Worm (Caenorhabditis elegans) whole organism, L4 larva: Measurements from ENCODE around the gene lrpc-1.
A peak's percentile ranks its signal among the peaks of the same experiment; 100 is the strongest.

Experiments
- R02D3.7 ChIP-seq: fragments of 150-350 bp; sonication (generic microtip); optimal IDR thresholded peaks from 3 replicates; lab custom pipeline; 2014; ENCODE audit warnings: missing biosample characterization, missing genetic modification characterization
- T26A8.4 ChIP-seq: fragments of 200-800 bp; sonication (Bioruptor generic); IDR thresholded peaks from 2 replicates; pipeline ENCODE4 v1.3.6; 2022; ENCODE audit warnings: missing genetic modification characterization, missing compliant biosample characterization
- Y105C5A.15 ChIP-seq: fragments of 200-800 bp; sonication (Bioruptor generic); IDR thresholded peaks from 2 replicates; pipeline ENCODE4 v1.3.6; 2022; ENCODE audit warnings: missing genetic modification characterization, missing compliant biosample characterization
- Y48G9A.11 ChIP-seq: fragments of 200-800 bp; sonication (Bioruptor generic); IDR thresholded peaks from 2 replicates; pipeline ENCODE4 v1.3.6; 2022; ENCODE audit warnings: missing genetic modification reagents, missing genetic modification characterization, missing compliant biosample characterization
- ZK337.2 ChIP-seq: fragments of 200-800 bp; sonication (Bioruptor generic); IDR thresholded peaks from 2 replicates; pipeline ENCODE4 v1.3.6; 2022; ENCODE audit warnings: missing genetic modification reagents, missing genetic modification characterization, missing compliant biosample characterization
- aha-1 ChIP-seq: fragments of 150-350 bp; peaks from one replicate; lab custom pipeline; 2014; ENCODE audit warnings: missing biosample characterization, missing genetic modification characterization
- aly-2 ChIP-seq: sonication (generic microtip); optimal IDR thresholded peaks from 2 replicates; lab custom pipeline; 2018; ENCODE audit warnings: missing biosample characterization, missing genetic modification characterization
- ama-1 ChIP-seq: fragments of 150-350 bp; optimal IDR thresholded peaks from 2 replicates; lab custom pipeline; 2014; ENCODE audit warnings: inconsistent platforms, mixed read lengths
- ceh-20 ChIP-seq: fragments of 200-800 bp; sonication (Bioruptor generic); IDR thresholded peaks from 2 replicates; pipeline ENCODE4 v1.3.6; 2022; ENCODE audit warnings: missing genetic modification reagents, missing genetic modification characterization, missing compliant biosample characterization
- ceh-32 ChIP-seq: sonication (generic microtip); optimal IDR thresholded peaks from 2 replicates; lab custom pipeline; 2016; ENCODE audit warnings: mild to moderate bottlenecking, missing genetic modification characterization, missing compliant biosample characterization; ENCODE audit not compliant: poor library complexity
- ceh-44 ChIP-seq: fragments of 200-800 bp; sonication (Bioruptor generic); IDR thresholded peaks from 2 replicates; pipeline ENCODE4 v1.3.6; 2022; ENCODE audit warnings: missing genetic modification reagents, missing genetic modification characterization, missing compliant biosample characterization
- ceh-82 ChIP-seq: sonication (generic microtip); optimal IDR thresholded peaks from 2 replicates; lab custom pipeline; 2017; ENCODE audit warnings: missing biosample characterization, missing genetic modification characterization
- cey-2 ChIP-seq: sonication (generic microtip); optimal IDR thresholded peaks from 3 replicates; lab custom pipeline; 2017; ENCODE audit warnings: missing genetic modification characterization, mild to moderate bottlenecking, missing compliant biosample characterization, antibody characterized with exemption, borderline replicate concordance; ENCODE audit not compliant: insufficient read depth
- ctbp-1 ChIP-seq: fragments of 200-800 bp; sonication (Bioruptor generic); IDR thresholded peaks from 2 replicates; pipeline ENCODE4 v1.3.6; 2022; ENCODE audit warnings: missing genetic modification reagents, missing genetic modification characterization, missing compliant biosample characterization
- daf-12 ChIP-seq: fragments of 150-350 bp; optimal IDR thresholded peaks from 2 replicates; lab custom pipeline; 2014; ENCODE audit warnings: missing biosample characterization, missing genetic modification reagents, missing genetic modification characterization
- dmd-6 ChIP-seq: fragments of 200-800 bp; sonication (Bioruptor generic); IDR thresholded peaks from 2 replicates; pipeline ENCODE4 v1.3.6; 2022; ENCODE audit warnings: missing genetic modification reagents, missing genetic modification characterization, missing compliant biosample characterization
- dmd-9 ChIP-seq: fragments of 200-800 bp; sonication (Bioruptor generic); IDR thresholded peaks from 2 replicates; pipeline ENCODE4 v1.3.6; 2022; ENCODE audit warnings: missing genetic modification reagents, missing genetic modification characterization, missing compliant biosample characterization
- dpl-1 ChIP-seq: fragments of 150-350 bp; optimal IDR thresholded peaks from 2 replicates; lab custom pipeline; 2014; ENCODE audit warnings: missing biosample characterization, missing genetic modification reagents, missing genetic modification characterization
- duxl-1 ChIP-seq: sonication (generic microtip); optimal IDR thresholded peaks from 2 replicates; lab custom pipeline; 2016; ENCODE audit warnings: mild to moderate bottlenecking, missing genetic modification characterization, moderate library complexity, missing compliant biosample characterization; ENCODE audit not compliant: poor library complexity
- dve-1 ChIP-seq: sonication (generic microtip); optimal IDR thresholded peaks from 2 replicates; lab custom pipeline; 2017; ENCODE audit warnings: antibody characterized with exemption, mild to moderate bottlenecking, missing genetic modification characterization, missing compliant biosample characterization; ENCODE audit not compliant: insufficient read depth
- egl-43 ChIP-seq: fragments of 200-800 bp; sonication (Bioruptor generic); IDR thresholded peaks from 2 replicates; pipeline ENCODE4 v1.3.6; 2022; ENCODE audit warnings: missing genetic modification reagents, missing genetic modification characterization, missing compliant biosample characterization
- fos-1 ChIP-seq: fragments of 150-350 bp; optimal IDR thresholded peaks from 2 replicates; lab custom pipeline; 2014; ENCODE audit warnings: missing biosample characterization, missing genetic modification characterization
- jun-1 ChIP-seq: fragments of 150-350 bp; optimal IDR thresholded peaks from 2 replicates; lab custom pipeline; 2014; ENCODE audit warnings: missing biosample characterization, missing genetic modification reagents, missing genetic modification characterization
- lim-7 ChIP-seq: fragments of 200-800 bp; sonication (Bioruptor generic); IDR thresholded peaks from 2 replicates; pipeline ENCODE4 v1.3.6; 2022; ENCODE audit warnings: missing genetic modification characterization, missing compliant biosample characterization
- lin-1 ChIP-seq: fragments of 200-800 bp; sonication (Bioruptor generic); IDR thresholded peaks from 2 replicates; pipeline ENCODE4 v1.3.6; 2022; ENCODE audit warnings: missing genetic modification reagents, missing genetic modification characterization, missing compliant biosample characterization
- lin-38 ChIP-seq: fragments of 200-800 bp; sonication (Bioruptor generic); IDR thresholded peaks from 2 replicates; pipeline ENCODE4 v1.3.6; 2022; ENCODE audit warnings: missing genetic modification reagents, missing genetic modification characterization, missing compliant biosample characterization
- lir-3 ChIP-seq: sonication (generic microtip); optimal IDR thresholded peaks from 2 replicates; lab custom pipeline; 2016; ENCODE audit warnings: mild to moderate bottlenecking, missing genetic modification characterization, missing compliant biosample characterization
- lsy-2 ChIP-seq, 2 experiments: fragments of 150-350 bp in 1 of 2; sonication (generic microtip) in 1 of 2; optimal IDR thresholded peaks; 2 replicates each; lab custom pipeline; 2014 to 2017; ENCODE audit warnings: missing biosample characterization in 2 of 2, missing genetic modification characterization in 2 of 2
- madf-5 ChIP-seq, 2 experiments: fragments of 200-800 bp; sonication (Bioruptor generic); IDR thresholded peaks; 2 replicates each; pipeline ENCODE4 v1.3.6; 2022; ENCODE audit warnings: missing compliant biosample characterization in 2 of 2, missing genetic modification characterization in 2 of 2
- madf-9 ChIP-seq: fragments of 200-800 bp; sonication (Bioruptor generic); conservative IDR thresholded peaks from 2 replicates; pipeline ENCODE4 v1.3.6; 2022; ENCODE audit warnings: missing genetic modification reagents, missing genetic modification characterization, missing compliant biosample characterization
- mep-1 ChIP-seq: fragments of 150-350 bp; sonication (generic microtip); optimal IDR thresholded peaks from 3 replicates; lab custom pipeline; 2014; ENCODE audit warnings: missing biosample characterization, missing genetic modification characterization
- mxl-2 ChIP-seq: fragments of 200-800 bp; sonication (Bioruptor generic); conservative IDR thresholded peaks from 2 replicates; pipeline ENCODE4 v1.3.6; 2022; ENCODE audit warnings: missing genetic modification reagents, missing genetic modification characterization, missing compliant biosample characterization
- nhr-102 ChIP-seq: sonication (generic microtip); optimal IDR thresholded peaks from 2 replicates; lab custom pipeline; 2016; ENCODE audit warnings: mild to moderate bottlenecking, missing genetic modification characterization, moderate library complexity, missing compliant biosample characterization
- nhr-237 ChIP-seq: sonication (generic microtip); optimal IDR thresholded peaks from 2 replicates; lab custom pipeline; 2017; ENCODE audit warnings: missing biosample characterization, missing genetic modification characterization
- nhr-41 ChIP-seq: fragments of 200-800 bp; sonication (Bioruptor generic); IDR thresholded peaks from 2 replicates; pipeline ENCODE4 v1.3.6; 2022; ENCODE audit warnings: missing genetic modification reagents, missing genetic modification characterization, missing compliant biosample characterization
- nhr-42 ChIP-seq: fragments of 200-800 bp; sonication (Bioruptor generic); IDR thresholded peaks from 2 replicates; pipeline ENCODE4 v1.3.6; 2022; ENCODE audit warnings: missing genetic modification characterization, missing compliant biosample characterization
- nhr-6 ChIP-seq: fragments of 150-350 bp; optimal IDR thresholded peaks from 2 replicates; lab custom pipeline; 2014; ENCODE audit warnings: missing biosample characterization, missing genetic modification characterization
- nhr-76 ChIP-seq: fragments of 150-350 bp; optimal IDR thresholded peaks from 2 replicates; lab custom pipeline; 2014; ENCODE audit warnings: missing biosample characterization, missing genetic modification characterization
- pha-4 ChIP-seq, 2 experiments: fragments of 150-350 bp in 1 of 2; fragments of 200-800 bp in 1 of 2; sonication (Bioruptor generic) in 1 of 2; IDR thresholded peaks in 1 of 2; optimal IDR thresholded peaks in 1 of 2; 2 replicates each; pipeline versions ENCODE4 v1.3.6 to Lab custom; 2014 to 2022; ENCODE audit warnings: missing genetic modification characterization in 2 of 2, missing genetic modification reagents in 2 of 2, missing biosample characterization in 1 of 2, missing compliant biosample characterization in 1 of 2
- php-3 ChIP-seq: fragments of 200-800 bp; sonication (Bioruptor generic); IDR thresholded peaks from 2 replicates; pipeline ENCODE4 v1.3.6; 2022; ENCODE audit warnings: missing genetic modification reagents, missing genetic modification characterization, missing compliant biosample characterization
- rbr-2 ChIP-seq: sonication (generic microtip); optimal IDR thresholded peaks from 2 replicates; lab custom pipeline; 2016; ENCODE audit warnings: missing genotype, missing genetic modification characterization, missing compliant biosample characterization
- sdz-12 ChIP-seq: fragments of 200-800 bp; sonication (Bioruptor generic); optimal IDR thresholded peaks from 2 replicates; lab custom pipeline; 2018; ENCODE audit warnings: mild to moderate bottlenecking, missing genetic modification characterization, missing compliant biosample characterization
- snpc-1.2 ChIP-seq: fragments of 200-800 bp; sonication (Bioruptor generic); IDR thresholded peaks from 2 replicates; pipeline ENCODE4 v1.3.6; 2022; ENCODE audit warnings: missing genetic modification reagents, missing genetic modification characterization, missing compliant biosample characterization
- spr-1 ChIP-seq: sonication (generic microtip); optimal IDR thresholded peaks from 2 replicates; lab custom pipeline; 2016; ENCODE audit warnings: mild to moderate bottlenecking, missing genetic modification characterization, missing compliant biosample characterization
- tra-1 ChIP-seq: fragments of 200-800 bp; sonication (Bioruptor generic); IDR thresholded peaks from 2 replicates; pipeline ENCODE4 v1.3.6; 2022; ENCODE audit warnings: missing genetic modification reagents, missing genetic modification characterization, missing compliant biosample characterization
- zfp-3 ChIP-seq: fragments of 200-800 bp; sonication (Bioruptor generic); conservative IDR thresholded peaks from 2 replicates; pipeline ENCODE4 v1.3.6; 2022; ENCODE audit warnings: missing genetic modification reagents, missing genetic modification characterization, missing compliant biosample characterization
- zip-2 ChIP-seq: fragments of 150-350 bp; optimal IDR thresholded peaks from 2 replicates; lab custom pipeline; 2014; ENCODE audit warnings: missing biosample characterization, missing genetic modification characterization
- ztf-11 ChIP-seq: fragments of 150-350 bp; optimal IDR thresholded peaks from 2 replicates; lab custom pipeline; 2014; ENCODE audit warnings: missing biosample characterization, missing genetic modification characterization

The lrpc-1 gene

ce11 chrV:5584293-5584776 lies 28.7 kb downstream of the lrpc-1 start, which contains the start of gene pas-6 (continued):
- TF ChIP-seq ceh-82 (no peak), rbr-2 (no peak), daf-12 (tag; lab: Kevin White, UChicago) (no peak), zfp-3 (GFP tag; lab: Robert Waterston, UW) (no peak), lir-3 (no peak), fos-1 (tag; lab: Kevin White, UChicago) (no peak), lin-1 (GFP tag; lab: Robert Waterston, UW) (no peak), pha-4 (GFP tag; IDR thresholded peaks at IDR 0.05; lab: Robert Waterston, UW) (no peak), pha-4 (tag; optimal IDR thresholded peaks at IDR 0.05; lab: Kevin White, UChicago) (no peak), ztf-11 (tag; lab: Kevin White, UChicago) (no peak), snpc-1.2 (GFP tag; lab: Robert Waterston, UW) (no peak), nhr-6 (peak; percentile 9), ceh-32 (tag; lab: Kevin White, UChicago) (no peak)

ce11 chrV:5582860-5583259 lies 30.1 kb downstream of the lrpc-1 start:
- TF ChIP-seq nhr-237 (no peak), Y105C5A.15 (GFP tag; lab: Robert Waterston, UW) (no peak), ama-1 (peak; percentile 83), lsy-2 (tag; optimal IDR thresholded peaks at IDR 0.05; lab: Kevin White, UChicago) (peak in 1 of 2 experiments; percentile 27), madf-5 (GFP tag; IDR thresholded peaks at IDR 0.05; lab: Robert Waterston, UW) (no peak), dve-1 (tag; lab: Kevin White, UChicago) (peak; percentile 3), tra-1 (GFP tag; lab: Robert Waterston, UW) (no peak), cey-2 (no peak), ceh-20 (peak; percentile 13; the same call in 1 of the 2 replicates), mep-1 (tag; lab: Kevin White, UChicago) (peak; percentile 40), lim-7 (no peak), zip-2 (tag; lab: Kevin White, UChicago) (no peak), T26A8.4 (GFP tag; lab: Robert Waterston, UW) (no peak), Y48G9A.11 (GFP tag; lab: Robert Waterston, UW) (no peak), ctbp-1 (GFP tag; lab: Robert Waterston, UW) (0 out of 2 replicates have a peak, but pooled peaks have one; percentile 12), R02D3.7 (tag; lab: Kevin White, UChicago) (no peak), dpl-1 (GFP tag; lab: Kevin White, UChicago) (no peak), nhr-102 (no peak), ZK337.2 (no peak), ceh-44 (no peak), mxl-2 (no peak), jun-1 (tag; lab: Kevin White, UChicago) (no peak), egl-43 (GFP tag; lab: Robert Waterston, UW) (0 out of 2 replicates have a peak, but pooled peaks have one; percentile 53), lin-38 (0 out of 2 replicates have a peak, but pooled peaks have one; percentile 31), daf-12 (tag; lab: Kevin White, UChicago) (no peak), aha-1 (tag; lab: Kevin White, UChicago) (peak; percentile 52), ceh-82 (no peak), snpc-1.2 (GFP tag; lab: Robert Waterston, UW) (peak; percentile 54; the same call in 1 of the 2 replicates)
- TF ChIP-seq, all 104 proteins: peak for 10

ce11 chrV:5582308-5582707 lies 30.7 kb downstream of the lrpc-1 start:
- TF ChIP-seq spr-1 (tag; lab: Kevin White, UChicago), result no peak
- no peak for TF ChIP-seq snpc-1.2 (GFP tag; lab: Robert Waterston, UW)
- no peak for TF ChIP-seq nhr-42 (GFP tag; lab: Robert Waterston, UW)
- TF ChIP-seq duxl-1 (tag; lab: Kevin White, UChicago), result peak; percentile 7
- TF ChIP-seq dmd-9, result no peak
- TF ChIP-seq nhr-76 (tag; lab: Kevin White, UChicago), result no peak
- no peak for TF ChIP-seq fos-1 (tag; lab: Kevin White, UChicago)
- no peak for TF ChIP-seq dmd-6 (GFP tag; lab: Robert Waterston, UW)
- TF ChIP-seq nhr-237, result no peak
- no peak for TF ChIP-seq sdz-12 (GFP tag; lab: Kevin White, UChicago)
- peak; percentile 10 for TF ChIP-seq rbr-2
- TF ChIP-seq nhr-41 (GFP tag; lab: Robert Waterston, UW), result no peak
- peak in 1 of 2 experiments; percentile 19 for TF ChIP-seq lsy-2 (tag; optimal IDR thresholded peaks at IDR 0.05; lab: Kevin White, UChicago)
- 0 out of 2 replicates have a peak, but pooled peaks have one; percentile 28 for TF ChIP-seq madf-9 (GFP tag; lab: Robert Waterston, UW)
- 0 out of 2 replicates have a peak, but pooled peaks have one; percentile 38 for TF ChIP-seq egl-43 (GFP tag; lab: Robert Waterston, UW)
- no peak for TF ChIP-seq ztf-11 (tag; lab: Kevin White, UChicago)
- TF ChIP-seq aly-2 (tag; lab: Kevin White, UChicago), result no peak
- TF ChIP-seq php-3 (GFP tag; lab: Robert Waterston, UW), result no peak
